Fruit fly (Drosophila melanogaster) whole organism, pupa: ENCODE results near the gene CG46440.

ENCODE experiments used
- CG10348 ChIP-seq: fragments of 200-800 bp; sonication (Bioruptor generic); IDR thresholded peaks from 2 replicates; pipeline ENCODE4 v1.3.6; 2022; ENCODE audit warnings: missing biosample characterization, missing genetic modification characterization
- CG12605 ChIP-seq: fragments of 200-800 bp; sonication (Bioruptor generic); IDR thresholded peaks from 2 replicates; pipeline ENCODE4 v1.3.6; 2022; ENCODE audit warnings: missing biosample characterization, missing genetic modification characterization
- CG15710 ChIP-seq: fragments of 200-800 bp; sonication (Bioruptor generic); optimal IDR thresholded peaks from 2 replicates; lab custom pipeline; 2018; ENCODE audit warnings: missing biosample characterization, mild to moderate bottlenecking, missing genetic modification characterization, moderate library complexity
- CG32121 ChIP-seq: fragments of 200-800 bp; sonication (Bioruptor generic); IDR thresholded peaks from 2 replicates; pipeline ENCODE4 v1.3.6; 2022; ENCODE audit warnings: missing biosample characterization, missing genetic modification characterization
- CG4496 ChIP-seq: fragments of 200-800 bp; sonication (Bioruptor generic); IDR thresholded peaks from 3 replicates; pipeline ENCODE4 v1.3.6; 2022; ENCODE audit warnings: missing biosample characterization, missing genetic modification characterization
- CG9948 ChIP-seq: fragments of 200-800 bp; sonication (Bioruptor generic); optimal IDR thresholded peaks from 2 replicates; lab custom pipeline; 2018; ENCODE audit warnings: missing biosample characterization, mild to moderate bottlenecking, missing genetic modification characterization, moderate library complexity
- D1 ChIP-seq: fragments of 200-800 bp; sonication (Bioruptor generic); optimal IDR thresholded peaks from 2 replicates; lab custom pipeline; 2018; ENCODE audit warnings: missing biosample characterization, mild to moderate bottlenecking, missing genetic modification characterization, moderate library complexity
- EcR ChIP-seq: fragments of 200-800 bp; sonication (Bioruptor generic); optimal IDR thresholded peaks from 3 replicates; lab custom pipeline; 2019; ENCODE audit warnings: missing biosample characterization, missing genetic modification characterization, mild to moderate bottlenecking, moderate library complexity, missing genetic modification reagents
- Ets98B ChIP-seq: fragments of 200-800 bp; sonication (Bioruptor generic); IDR thresholded peaks from 2 replicates; pipeline ENCODE4 v1.3.6; 2022; ENCODE audit warnings: missing biosample characterization, missing genetic modification characterization
- Pif1A ChIP-seq: fragments of 200-800 bp; sonication (Bioruptor generic); optimal IDR thresholded peaks from 3 replicates; lab custom pipeline; 2016; ENCODE audit warnings: missing biosample characterization, missing genetic modification characterization
- Snoo ChIP-seq: fragments of 200-800 bp; sonication (Bioruptor generic); optimal IDR thresholded peaks from 3 replicates; lab custom pipeline; 2017; ENCODE audit warnings: missing biosample characterization, mild to moderate bottlenecking, missing genetic modification characterization, inconsistent platforms
- fd96Ca ChIP-seq: fragments of 200-800 bp; sonication (Bioruptor generic); IDR thresholded peaks from 3 replicates; pipeline ENCODE4 v1.3.6; 2022; ENCODE audit warnings: missing biosample characterization, missing genetic modification characterization

DNA sequence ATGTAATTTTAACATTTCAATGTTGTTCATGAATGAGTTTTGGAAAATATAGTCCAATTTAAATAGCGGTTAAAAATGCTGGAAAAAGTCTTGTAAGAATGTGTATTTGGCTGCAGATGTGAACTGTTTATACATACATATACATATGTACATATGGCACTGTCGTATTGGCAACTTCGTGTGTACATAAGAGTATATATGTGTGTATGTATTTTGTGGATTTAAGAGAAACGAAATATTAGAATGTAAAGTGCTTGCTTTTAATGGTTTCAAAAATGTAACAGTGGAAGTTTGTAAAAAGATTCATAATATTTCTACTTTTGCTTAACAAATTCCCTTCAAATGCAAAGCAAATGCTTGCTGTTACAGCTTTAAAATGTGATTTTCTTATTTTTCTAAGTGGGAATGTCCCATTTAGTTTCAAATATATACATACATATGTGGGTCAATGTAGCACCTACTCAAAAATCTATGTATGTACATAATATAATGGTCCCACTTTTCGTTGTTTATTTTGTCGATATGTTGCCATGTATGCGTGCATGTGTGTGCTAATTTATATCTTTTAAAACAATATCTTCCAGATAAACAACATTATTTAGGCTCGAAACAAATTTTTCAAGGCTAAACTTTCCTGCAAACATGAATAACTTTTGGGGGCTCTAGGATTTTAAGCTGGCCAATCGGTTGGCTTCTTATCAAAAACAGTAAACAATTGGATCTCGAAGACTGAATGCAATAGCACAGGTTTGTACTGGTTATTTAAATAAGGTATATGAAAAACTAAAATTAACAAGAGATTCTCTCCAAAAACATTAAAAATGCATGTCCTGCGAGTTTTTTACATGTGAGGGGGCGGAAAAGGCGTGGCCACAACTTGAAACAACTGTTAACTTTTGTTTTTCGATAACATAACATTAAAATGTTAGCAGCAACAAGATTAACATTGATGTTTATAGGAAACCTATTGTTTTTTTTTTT is 13.4 kb upstream of the CG46440 start:
- no peak for TF ChIP-seq CG9948 (tag; lab: Kevin White, UChicago)
- TF ChIP-seq EcR, result no peak
- no peak for TF ChIP-seq fd96Ca (GFP tag; lab: Robert Waterston, UW)
- no peak for TF ChIP-seq CG15710 (tag; lab: Kevin White, UChicago)
- no peak for TF ChIP-seq CG10348 (GFP tag; lab: Robert Waterston, UW)
- no peak; the same call in 1 of the 2 replicates for TF ChIP-seq Ets98B (GFP tag; lab: Robert Waterston, UW)
- TF ChIP-seq Snoo (tag; lab: Kevin White, UChicago), result no peak
- no peak for TF ChIP-seq CG12605 (GFP tag; lab: Robert Waterston, UW)
- no peak for TF ChIP-seq CG32121
- no peak for TF ChIP-seq D1
- no peak for TF ChIP-seq CG4496 (GFP tag; lab: Robert Waterston, UW)
- no peak for TF ChIP-seq Pif1A
